Fruit fly (Drosophila melanogaster) whole organism, embryonic: Measurements from ENCODE around the gene CG11905.
A peak's percentile ranks its signal among the peaks of the same experiment; 100 is the strongest.

ENCODE experiments used
- Antp ChIP-seq: fragments of 200-800 bp; sonication (Bioruptor generic); optimal IDR thresholded peaks from 3 replicates; lab custom pipeline; 2016; ENCODE audit warnings: missing biosample characterization, missing genetic modification characterization
- CG10366 ChIP-seq: fragments of 200-800 bp; sonication (Bioruptor generic); IDR thresholded peaks from 2 replicates; pipeline ENCODE4 v1.3.6; 2022; ENCODE audit warnings: missing biosample characterization, missing genetic modification characterization
- CG11085 ChIP-seq: fragments of 200-800 bp; sonication (Bioruptor generic); IDR thresholded peaks from 2 replicates; pipeline ENCODE4 v1.3.6; 2022; ENCODE audit warnings: missing biosample characterization, missing genetic modification characterization
- CG12071 ChIP-seq: fragments of 200-800 bp; sonication (Bioruptor generic); optimal IDR thresholded peaks from 3 replicates; lab custom pipeline; 2018; ENCODE audit warnings: missing biosample characterization, mild to moderate bottlenecking, missing genetic modification characterization
- CG12219 ChIP-seq: fragments of 200-800 bp; sonication (Bioruptor generic); optimal IDR thresholded peaks from 3 replicates; lab custom pipeline; 2018; ENCODE audit warnings: missing biosample characterization, mild to moderate bottlenecking, missing genetic modification characterization
- CG14965 ChIP-seq: fragments of 200-800 bp; sonication (Bioruptor generic); optimal IDR thresholded peaks from 2 replicates; lab custom pipeline; 2016; ENCODE audit warnings: missing biosample characterization, missing genetic modification characterization, borderline replicate concordance
- CG17328 ChIP-seq: fragments of 200-800 bp; sonication (Bioruptor generic); IDR thresholded peaks from 2 replicates; pipeline ENCODE4 v1.3.6; 2022; ENCODE audit warnings: missing biosample characterization, missing genetic modification characterization
- CG17802 ChIP-seq: fragments of 200-800 bp; sonication (Bioruptor generic); optimal IDR thresholded peaks from 2 replicates; lab custom pipeline; 2018; ENCODE audit warnings: missing biosample characterization, mild to moderate bottlenecking, missing genetic modification characterization, moderate library complexity
- CG17829 ChIP-seq: fragments of 200-800 bp; optimal IDR thresholded peaks from 2 replicates; lab custom pipeline; 2019; ENCODE audit warnings: missing biosample characterization, mild to moderate bottlenecking, missing genetic modification characterization, moderate library complexity
- CG2116 ChIP-seq: fragments of 200-800 bp; sonication (Bioruptor generic); optimal IDR thresholded peaks from 3 replicates; lab custom pipeline; 2018; ENCODE audit warnings: missing biosample characterization, mild to moderate bottlenecking, missing genetic modification characterization
- CG2889 ChIP-seq: fragments of 200-800 bp; sonication (Bioruptor generic); IDR thresholded peaks from 3 replicates; pipeline ENCODE4 v1.3.6; 2022; ENCODE audit warnings: missing biosample characterization, missing genetic modification characterization
- CG3163 ChIP-seq: fragments of 200-800 bp; sonication (Bioruptor generic); optimal IDR thresholded peaks from 3 replicates; lab custom pipeline; 2016; ENCODE audit warnings: missing biosample characterization, missing genetic modification characterization
- CG3281 ChIP-seq: fragments of 200-800 bp; sonication (Bioruptor generic); optimal IDR thresholded peaks from 3 replicates; lab custom pipeline; 2017; ENCODE audit warnings: missing biosample characterization, mild to moderate bottlenecking, missing genetic modification characterization
- CG3726 ChIP-seq: fragments of 200-800 bp; sonication (Bioruptor generic); IDR thresholded peaks from 3 replicates; pipeline ENCODE4, ENCODE4 v1.3.6; 2022; ENCODE audit warnings: missing biosample characterization, missing genetic modification characterization
- CG4360 ChIP-seq: fragments of 200-800 bp; sonication (Bioruptor generic); IDR thresholded peaks from 2 replicates; pipeline ENCODE4 v1.3.6; 2022; ENCODE audit warnings: missing biosample characterization, missing genetic modification characterization
- CG6254 ChIP-seq: fragments of 200-800 bp; sonication (Bioruptor generic); optimal IDR thresholded peaks from 3 replicates; lab custom pipeline; 2017; ENCODE audit warnings: mild to moderate bottlenecking, missing biosample characterization, missing genetic modification reagents, missing genetic modification characterization
- CG7745 ChIP-seq: fragments of 200-800 bp; sonication (Bioruptor generic); optimal IDR thresholded peaks from 2 replicates; lab custom pipeline; 2018; ENCODE audit warnings: missing biosample characterization, mild to moderate bottlenecking, missing genetic modification characterization, moderate library complexity
- CG7963 ChIP-seq: fragments of 200-800 bp; sonication (Bioruptor generic); IDR thresholded peaks from 3 replicates; pipeline ENCODE4 v1.3.6; 2022; ENCODE audit warnings: missing biosample characterization, missing genetic modification characterization; ENCODE audit not compliant: partially characterized antibody
- CG9609 ChIP-seq: fragments of 200-800 bp; sonication (Bioruptor generic); optimal IDR thresholded peaks from 3 replicates; lab custom pipeline; 2016; ENCODE audit warnings: missing biosample characterization, missing genetic modification characterization
- Camta ChIP-seq: fragments of 200-800 bp; sonication (Bioruptor generic); optimal IDR thresholded peaks from 2 replicates; lab custom pipeline; 2016; ENCODE audit warnings: missing biosample characterization, missing genetic modification characterization
- CkIIα-i1 ChIP-seq: fragments of 200-800 bp; sonication (Bioruptor generic); IDR thresholded peaks from 2 replicates; pipeline ENCODE4 v1.3.6; 2022; ENCODE audit warnings: missing biosample characterization, missing genetic modification characterization
- Dad ChIP-seq: fragments of 200-800 bp; sonication (Bioruptor generic); optimal IDR thresholded peaks from 3 replicates; lab custom pipeline; 2016; ENCODE audit warnings: missing biosample characterization, missing genetic modification characterization
- E2f1 ChIP-seq: fragments of 200-800 bp; sonication (Bioruptor generic); IDR thresholded peaks from 2 replicates; pipeline ENCODE4 v1.3.6; 2022; ENCODE audit warnings: missing biosample characterization, missing genetic modification characterization
- Ets65A ChIP-seq: fragments of 200-800 bp; sonication (Bioruptor generic); peaks from one replicate; lab custom pipeline; 2016; ENCODE audit warnings: missing biosample characterization, missing genetic modification characterization
- Gsc ChIP-seq: fragments of 200-800 bp; sonication (Bioruptor generic); IDR thresholded peaks from 2 replicates; pipeline ENCODE4 v1.3.6; 2022; ENCODE audit warnings: missing biosample characterization, missing genetic modification characterization
- Hmx ChIP-seq: fragments of 200-800 bp; sonication (Bioruptor generic); optimal IDR thresholded peaks from 2 replicates; lab custom pipeline; 2016; ENCODE audit warnings: missing biosample characterization, missing genetic modification characterization
- Mrtf ChIP-seq: fragments of 200-800 bp; sonication (Bioruptor generic); IDR thresholded peaks from 3 replicates; pipeline ENCODE4 v1.3.6; 2022; ENCODE audit warnings: missing biosample characterization, missing genetic modification characterization
- Neu2 ChIP-seq: fragments of 200-800 bp; sonication (Bioruptor generic); optimal IDR thresholded peaks from 3 replicates; lab custom pipeline; 2016; ENCODE audit warnings: missing biosample characterization, missing genetic modification characterization, borderline replicate concordance
- Nf-YA ChIP-seq: fragments of 200-800 bp; sonication (Bioruptor generic); IDR thresholded peaks from 2 replicates; pipeline ENCODE4 v1.3.6; 2022; ENCODE audit warnings: missing biosample characterization, missing genetic modification characterization
- Oaz ChIP-seq: fragments of 200-800 bp; sonication (Bioruptor generic); IDR thresholded peaks from 2 replicates; pipeline ENCODE4 v1.3.6; 2022; ENCODE audit warnings: missing biosample characterization, missing genetic modification characterization
- Optix ChIP-seq: fragments of 200-800 bp; sonication (Bioruptor generic); IDR thresholded peaks from 3 replicates; pipeline ENCODE4 v1.3.6; 2022; ENCODE audit warnings: missing biosample characterization, missing genetic modification characterization
- Poxn ChIP-seq: fragments of 200-800 bp; sonication (Bioruptor generic); IDR thresholded peaks from 2 replicates; pipeline ENCODE4 v1.3.6; 2022; ENCODE audit warnings: missing biosample characterization, missing genetic modification characterization
- Stat92E ChIP-seq, 3 experiments: fragments of >200 bp in 2 of 3; fragments of 200-800 bp in 1 of 3; sonication (Bioruptor generic) in 1 of 3; optimal IDR thresholded peaks; 2 replicates each; lab custom pipeline; 2017 to 2019; ENCODE audit warnings: missing biosample characterization in 3 of 3, missing genetic modification characterization in 3 of 3, mild to moderate bottlenecking in 1 of 3, moderate library complexity in 1 of 3
- Trl ChIP-seq, 3 experiments: fragments of >200 bp in 2 of 3; fragments of 200-800 bp in 1 of 3; sonication (Bioruptor generic) in 1 of 3; optimal IDR thresholded peaks; 2 replicates in 1 of 3; 3 replicates in 2 of 3; lab custom pipeline; 2016 to 2017; ENCODE audit warnings: missing biosample characterization in 1 of 3, missing genetic modification characterization in 1 of 3
- aop ChIP-seq: fragments of 200-800 bp; sonication (Bioruptor generic); IDR thresholded peaks from 2 replicates; pipeline ENCODE4 v1.3.6; 2022; ENCODE audit warnings: missing biosample characterization, missing genetic modification characterization
- ato ChIP-seq: fragments of 200-800 bp; sonication (Bioruptor generic); IDR thresholded peaks from 2 replicates; pipeline ENCODE4 v1.3.6; 2022; ENCODE audit warnings: missing biosample characterization, missing genetic modification characterization; ENCODE audit not compliant: partially characterized antibody
- bowl ChIP-seq: fragments of 200-800 bp; sonication (Bioruptor generic); IDR thresholded peaks from 2 replicates; pipeline ENCODE4 v1.3.6; 2022; ENCODE audit warnings: missing biosample characterization, missing genetic modification characterization
- exex ChIP-seq: fragments of 200-800 bp; sonication (Bioruptor generic); optimal IDR thresholded peaks from 4 replicates; lab custom pipeline; 2018; ENCODE audit warnings: missing biosample characterization, mild to moderate bottlenecking, missing genetic modification characterization, moderate library complexity
- kah ChIP-seq: fragments of 200-800 bp; sonication (Bioruptor generic); optimal IDR thresholded peaks from 2 replicates; lab custom pipeline; 2018; ENCODE audit warnings: missing biosample characterization, mild to moderate bottlenecking, missing genetic modification characterization
- kni ChIP-seq: fragments of 200-800 bp; sonication (Bioruptor generic); optimal IDR thresholded peaks from 3 replicates; lab custom pipeline; 2017; ENCODE audit warnings: mild to moderate bottlenecking, missing biosample characterization, missing genetic modification reagents, missing genetic modification characterization
- knrl ChIP-seq: fragments of 200-800 bp; sonication (Bioruptor generic); IDR thresholded peaks from 3 replicates; pipeline ENCODE4 v1.3.6; 2022; ENCODE audit warnings: missing biosample characterization, missing genetic modification characterization; ENCODE audit not compliant: partially characterized antibody
- mirr ChIP-seq: fragments of 200-800 bp; sonication (Bioruptor generic); optimal IDR thresholded peaks from 3 replicates; lab custom pipeline; 2018; ENCODE audit warnings: missing biosample characterization, mild to moderate bottlenecking, missing genetic modification characterization
- nerfin-2 ChIP-seq: fragments of 200-800 bp; sonication (Bioruptor generic); IDR thresholded peaks from 2 replicates; pipeline ENCODE4 v1.3.6; 2022; ENCODE audit warnings: missing biosample characterization, missing genetic modification characterization; ENCODE audit not compliant: partially characterized antibody
- nom ChIP-seq: fragments of 200-800 bp; sonication (Bioruptor generic); optimal IDR thresholded peaks from 2 replicates; lab custom pipeline; 2017; ENCODE audit warnings: missing biosample characterization, missing genetic modification characterization, mild to moderate bottlenecking, moderate library complexity, missing genetic modification reagents
- sc ChIP-seq, 3 experiments: fragments of >200 bp in 2 of 3; fragments of 200-800 bp in 1 of 3; sonication (Bioruptor generic) in 1 of 3; optimal IDR thresholded peaks; 2 replicates in 2 of 3; 3 replicates in 1 of 3; lab custom pipeline; 2017; ENCODE audit warnings: mild to moderate bottlenecking in 1 of 3, missing biosample characterization in 1 of 3, missing genetic modification characterization in 1 of 3, missing genetic modification reagents in 1 of 3
- sna ChIP-seq: fragments of 200-800 bp; sonication (Bioruptor generic); IDR thresholded peaks from 2 replicates; pipeline ENCODE4 v1.3.6; 2022; ENCODE audit warnings: missing biosample characterization, missing genetic modification characterization; ENCODE audit not compliant: partially characterized antibody
- tll ChIP-seq, 2 experiments: fragments of 200-800 bp in 1 of 2; fragments of >200 bp in 1 of 2; sonication (Bioruptor generic) in 1 of 2; optimal IDR thresholded peaks; 2 replicates each; lab custom pipeline; 2017 to 2019; ENCODE audit warnings: missing biosample characterization in 2 of 2, missing genetic modification characterization in 2 of 2, mild to moderate bottlenecking in 1 of 2, moderate library complexity in 1 of 2
- vvl ChIP-seq: fragments of 200-800 bp; sonication (Bioruptor generic); IDR thresholded peaks from 2 replicates; pipeline ENCODE4 v1.3.6; 2022; ENCODE audit warnings: missing biosample characterization, missing genetic modification characterization
- wek ChIP-seq: fragments of 200-800 bp; sonication (Bioruptor generic); optimal IDR thresholded peaks from 3 replicates; lab custom pipeline; 2018; ENCODE audit warnings: missing biosample characterization, mild to moderate bottlenecking, missing genetic modification characterization, moderate library complexity
- zfh1 ChIP-seq: fragments of 200-800 bp; sonication (Bioruptor generic); IDR thresholded peaks from 3 replicates; pipeline ENCODE4 v1.3.6; 2022; ENCODE audit warnings: missing biosample characterization, missing genetic modification characterization

Gene CG11905

dm6 chr3L:16935284-16935683 is at the start of gene CG11905:
Gene CG11905 (minus strand): TSS chr3L:16935536.
- TF ChIP-seq Camta (GFP tag; lab: Kevin White, UChicago) = no peak
- no peak for TF ChIP-seq CG12219
- TF ChIP-seq wek (GFP tag; lab: Kevin White, UChicago) = no peak
- no peak for TF ChIP-seq tll (GFP tag; optimal IDR thresholded peaks at IDR 0.05; lab: Kevin White, UChicago)
- no peak for TF ChIP-seq CG9609 (GFP tag; lab: Kevin White, UChicago)
- TF ChIP-seq CG12071 (GFP tag; lab: Kevin White, UChicago) = no peak
- TF ChIP-seq CG3726 (GFP tag; lab: Robert Waterston, UW) = no peak
- no peak for TF ChIP-seq CG7963 (GFP tag; lab: Robert Waterston, UW)
- TF ChIP-seq Antp (GFP tag; lab: Kevin White, UChicago) = no peak
- no peak for TF ChIP-seq Neu2
- peak; percentile 57 for TF ChIP-seq Ets65A
- no peak for TF ChIP-seq bowl (GFP tag; lab: Robert Waterston, UW)
- TF ChIP-seq kah (GFP tag; lab: Kevin White, UChicago) = no peak
- no peak for TF ChIP-seq exex
- no peak for TF ChIP-seq Dad (GFP tag; lab: Kevin White, UChicago)
- TF ChIP-seq CG17328 (GFP tag; lab: Robert Waterston, UW) = no peak
- TF ChIP-seq Optix (GFP tag; lab: Robert Waterston, UW) = no peak
- no peak for TF ChIP-seq Trl (optimal IDR thresholded peaks at IDR 0.05; lab: Kevin White, UChicago)
- TF ChIP-seq Trl (GFP tag; optimal IDR thresholded peaks at IDR 0.05; lab: Kevin White, UChicago) = no peak
- peak; percentile 23 for TF ChIP-seq nom (GFP tag; lab: Kevin White, UChicago)
- TF ChIP-seq CG2116 (GFP tag; lab: Kevin White, UChicago) = no peak
- TF ChIP-seq CG10366 = no peak
- peak; percentile 74 for TF ChIP-seq CG3163 (GFP tag; lab: Kevin White, UChicago)
- no peak for TF ChIP-seq Mrtf (GFP tag; lab: Robert Waterston, UW)
- TF ChIP-seq aop (GFP tag; lab: Robert Waterston, UW) = no peak
- 0 out of 2 replicates have a peak, but pooled peaks have one; percentile 11 for TF ChIP-seq vvl
- TF ChIP-seq ato = no peak
- TF ChIP-seq kni (GFP tag; lab: Kevin White, UChicago) = peak; percentile 2
- no peak for TF ChIP-seq CG17829 (tag; lab: Kevin White, UChicago)
- no peak for TF ChIP-seq E2f1 (GFP tag; lab: Robert Waterston, UW)

DNA sequence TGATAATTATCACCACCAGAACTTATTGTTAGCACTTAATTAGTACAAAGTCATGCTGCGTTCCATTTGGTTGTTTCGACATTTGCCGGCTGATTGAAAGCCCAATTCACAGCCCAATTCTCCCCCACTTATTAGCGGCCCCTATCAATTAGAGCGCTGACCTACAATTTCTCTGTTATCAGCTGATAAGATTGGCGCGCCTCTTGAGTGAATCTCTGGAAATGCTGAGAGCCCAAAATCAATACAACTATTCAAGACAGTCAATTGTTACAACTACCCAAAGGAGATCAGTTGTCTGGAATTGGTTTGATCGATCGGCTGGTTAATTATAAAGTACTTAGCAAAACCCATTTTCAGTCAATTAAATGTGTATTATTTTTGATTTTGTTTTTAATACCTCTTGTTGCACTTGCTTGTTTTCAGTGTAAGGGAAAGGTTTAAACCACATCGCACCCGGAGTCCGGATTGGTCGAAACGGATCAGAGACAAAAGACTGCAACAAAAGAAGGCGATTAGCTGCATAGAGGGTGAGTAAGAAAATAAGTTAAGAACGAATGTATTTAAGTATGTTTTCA is 49.6 kb upstream of the CG11905 start:
- no peak for TF ChIP-seq CG4360
- TF ChIP-seq CkIIα-i1 (GFP tag; lab: Robert Waterston, UW) = no peak
- TF ChIP-seq sc (optimal IDR thresholded peaks at IDR 0.05; lab: Kevin White, UChicago) = no peak
- no peak for TF ChIP-seq sc (GFP tag; optimal IDR thresholded peaks at IDR 0.05; lab: Kevin White, UChicago)
- no peak for TF ChIP-seq CG3281 (GFP tag; lab: Kevin White, UChicago)
- no peak for TF ChIP-seq Neu2
- TF ChIP-seq Stat92E (GFP tag; optimal IDR thresholded peaks at IDR 0.05; lab: Kevin White, UChicago) = no peak
- no peak for TF ChIP-seq nerfin-2 (GFP tag; lab: Robert Waterston, UW)
- no peak for TF ChIP-seq CG2889 (GFP tag; lab: Robert Waterston, UW)
- no peak for TF ChIP-seq Poxn (GFP tag; lab: Robert Waterston, UW)
- peak; percentile 83 for TF ChIP-seq mirr (GFP tag; lab: Kevin White, UChicago)
- TF ChIP-seq CG11085 (GFP tag; lab: Robert Waterston, UW) = no peak
- TF ChIP-seq CG6254 (GFP tag; lab: Kevin White, UChicago) = no peak
- no peak for TF ChIP-seq sna (GFP tag; lab: Robert Waterston, UW)
- TF ChIP-seq Gsc (GFP tag; lab: Robert Waterston, UW) = no peak
- no peak for TF ChIP-seq Oaz (GFP tag; lab: Robert Waterston, UW)
- TF ChIP-seq Hmx (GFP tag; lab: Kevin White, UChicago) = no peak
- no peak for TF ChIP-seq CG7745 (tag; lab: Kevin White, UChicago)
- no peak for TF ChIP-seq knrl (GFP tag; lab: Robert Waterston, UW)
- no peak for TF ChIP-seq CG14965 (GFP tag; lab: Kevin White, UChicago)
- no peak for TF ChIP-seq CG17802 (tag; lab: Kevin White, UChicago)
- TF ChIP-seq zfh1 (GFP tag; lab: Robert Waterston, UW) = no peak
- TF ChIP-seq Nf-YA (GFP tag; lab: Robert Waterston, UW) = no peak
